Worm (Caenorhabditis elegans) whole organism, L4 larva: ENCODE measurements around the gene gmeb-2.

Experiments used
- F10B5.3 ChIP-seq: sonication (generic microtip); optimal IDR thresholded peaks from 2 replicates; lab custom pipeline; 2016; ENCODE audit warnings: mild to moderate bottlenecking, missing genetic modification characterization, missing compliant biosample characterization
- F44E2.7 ChIP-seq: fragments of 200-800 bp; sonication (Bioruptor generic); IDR thresholded peaks from 2 replicates; pipeline ENCODE4 v2.1.2; 2022; ENCODE audit warnings: missing genetic modification characterization, missing compliant biosample characterization
- F49E8.2 ChIP-seq: sonication (generic microtip); optimal IDR thresholded peaks from 2 replicates; lab custom pipeline; 2016; ENCODE audit warnings: missing compliant biosample characterization, mild to moderate bottlenecking, missing genetic modification characterization, borderline replicate concordance
- R02D3.7 ChIP-seq: fragments of 150-350 bp; sonication (generic microtip); optimal IDR thresholded peaks from 3 replicates; lab custom pipeline; 2014; ENCODE audit warnings: missing biosample characterization, missing genetic modification characterization
- T20F7.1 ChIP-seq: fragments of 200-800 bp; sonication (Bioruptor generic); optimal IDR thresholded peaks from 2 replicates; lab custom pipeline; 2018; ENCODE audit warnings: mild to moderate bottlenecking, missing genetic modification characterization, missing compliant biosample characterization
- Y48G9A.11 ChIP-seq: fragments of 200-800 bp; sonication (Bioruptor generic); IDR thresholded peaks from 2 replicates; pipeline ENCODE4 v1.3.6; 2022; ENCODE audit warnings: missing genetic modification reagents, missing genetic modification characterization, missing compliant biosample characterization
- Y75B8A.6 ChIP-seq: fragments of 200-800 bp; sonication (Bioruptor generic); IDR thresholded peaks from 2 replicates; pipeline ENCODE4 v1.3.6; 2022; ENCODE audit warnings: missing genetic modification reagents, missing genetic modification characterization, missing compliant biosample characterization
- ZK337.2 ChIP-seq: fragments of 200-800 bp; sonication (Bioruptor generic); IDR thresholded peaks from 2 replicates; pipeline ENCODE4 v1.3.6; 2022; ENCODE audit warnings: missing genetic modification reagents, missing genetic modification characterization, missing compliant biosample characterization
- ZK546.5 ChIP-seq, 2 experiments: sonication (generic microtip); optimal IDR thresholded peaks; 2 replicates each; lab custom pipeline; 2017; ENCODE audit warnings: missing biosample characterization in 2 of 2, missing genetic modification characterization in 2 of 2
- aly-2 ChIP-seq: sonication (generic microtip); optimal IDR thresholded peaks from 2 replicates; lab custom pipeline; 2018; ENCODE audit warnings: missing biosample characterization, missing genetic modification characterization
- ama-1 ChIP-seq: fragments of 150-350 bp; optimal IDR thresholded peaks from 2 replicates; lab custom pipeline; 2014; ENCODE audit warnings: inconsistent platforms, mixed read lengths
- arid-1 ChIP-seq: fragments of 200-800 bp; sonication (Bioruptor generic); conservative IDR thresholded peaks from 2 replicates; pipeline ENCODE4 v1.3.6; 2022; ENCODE audit warnings: missing genetic modification reagents, missing genetic modification characterization, missing compliant biosample characterization
- ceh-82 ChIP-seq: sonication (generic microtip); optimal IDR thresholded peaks from 2 replicates; lab custom pipeline; 2017; ENCODE audit warnings: missing biosample characterization, missing genetic modification characterization
- ces-1 ChIP-seq: fragments of 150-350 bp; sonication (generic microtip); optimal IDR thresholded peaks from 4 replicates; lab custom pipeline; 2014; ENCODE audit warnings: missing biosample characterization, missing genetic modification reagents, missing genetic modification characterization
- daf-12 ChIP-seq: fragments of 150-350 bp; optimal IDR thresholded peaks from 2 replicates; lab custom pipeline; 2014; ENCODE audit warnings: missing biosample characterization, missing genetic modification reagents, missing genetic modification characterization
- dmd-6 ChIP-seq: fragments of 200-800 bp; sonication (Bioruptor generic); IDR thresholded peaks from 2 replicates; pipeline ENCODE4 v1.3.6; 2022; ENCODE audit warnings: missing genetic modification reagents, missing genetic modification characterization, missing compliant biosample characterization
- duxl-1 ChIP-seq: sonication (generic microtip); optimal IDR thresholded peaks from 2 replicates; lab custom pipeline; 2016; ENCODE audit warnings: mild to moderate bottlenecking, missing genetic modification characterization, moderate library complexity, missing compliant biosample characterization; ENCODE audit not compliant: poor library complexity
- fkh-10 ChIP-seq: fragments of 150-350 bp; optimal IDR thresholded peaks from 2 replicates; lab custom pipeline; 2014; ENCODE audit warnings: missing biosample characterization, missing genetic modification reagents, missing genetic modification characterization
- fos-1 ChIP-seq: fragments of 150-350 bp; optimal IDR thresholded peaks from 2 replicates; lab custom pipeline; 2014; ENCODE audit warnings: missing biosample characterization, missing genetic modification characterization
- hlh-30 ChIP-seq: sonication (generic microtip); optimal IDR thresholded peaks from 2 replicates; lab custom pipeline; 2017; ENCODE audit warnings: antibody characterized with exemption, mild to moderate bottlenecking, missing genetic modification characterization, missing compliant biosample characterization; ENCODE audit not compliant: insufficient read depth
- hmg-1.1 ChIP-seq: fragments of 200-800 bp; sonication (Bioruptor generic); IDR thresholded peaks from 2 replicates; pipeline ENCODE4 v1.3.6; 2022; ENCODE audit warnings: missing genetic modification reagents, missing genetic modification characterization, missing compliant biosample characterization
- jun-1 ChIP-seq: fragments of 150-350 bp; optimal IDR thresholded peaks from 2 replicates; lab custom pipeline; 2014; ENCODE audit warnings: missing biosample characterization, missing genetic modification reagents, missing genetic modification characterization
- lim-7 ChIP-seq: fragments of 200-800 bp; sonication (Bioruptor generic); IDR thresholded peaks from 2 replicates; pipeline ENCODE4 v1.3.6; 2022; ENCODE audit warnings: missing genetic modification characterization, missing compliant biosample characterization
- lin-1 ChIP-seq: fragments of 200-800 bp; sonication (Bioruptor generic); IDR thresholded peaks from 2 replicates; pipeline ENCODE4 v1.3.6; 2022; ENCODE audit warnings: missing genetic modification reagents, missing genetic modification characterization, missing compliant biosample characterization
- lsy-2 ChIP-seq, 2 experiments: fragments of 150-350 bp in 1 of 2; sonication (generic microtip) in 1 of 2; optimal IDR thresholded peaks; 2 replicates each; lab custom pipeline; 2014 to 2017; ENCODE audit warnings: missing biosample characterization in 2 of 2, missing genetic modification characterization in 2 of 2
- madf-5 ChIP-seq, 2 experiments: fragments of 200-800 bp; sonication (Bioruptor generic); IDR thresholded peaks; 2 replicates each; pipeline ENCODE4 v1.3.6; 2022; ENCODE audit warnings: missing compliant biosample characterization in 2 of 2, missing genetic modification characterization in 2 of 2
- madf-9 ChIP-seq: fragments of 200-800 bp; sonication (Bioruptor generic); conservative IDR thresholded peaks from 2 replicates; pipeline ENCODE4 v1.3.6; 2022; ENCODE audit warnings: missing genetic modification reagents, missing genetic modification characterization, missing compliant biosample characterization
- mdl-1 ChIP-seq, 2 experiments: fragments of 150-350 bp in 1 of 2; sonication (generic microtip) in 1 of 2; optimal IDR thresholded peaks; 2 replicates each; lab custom pipeline; 2014 to 2017; ENCODE audit warnings: missing biosample characterization in 2 of 2, missing genetic modification characterization in 2 of 2
- mdt-29 ChIP-seq: fragments of 200-800 bp; sonication (Bioruptor generic); IDR thresholded peaks from 2 replicates; pipeline ENCODE4 v1.3.6; 2022; ENCODE audit warnings: missing genetic modification reagents, missing genetic modification characterization, missing compliant biosample characterization
- mep-1 ChIP-seq: fragments of 150-350 bp; sonication (generic microtip); optimal IDR thresholded peaks from 3 replicates; lab custom pipeline; 2014; ENCODE audit warnings: missing biosample characterization, missing genetic modification characterization
- mes-2 ChIP-seq: sonication (generic microtip); optimal IDR thresholded peaks from 2 replicates; lab custom pipeline; 2016; ENCODE audit warnings: missing genotype, mild to moderate bottlenecking, missing genetic modification characterization, missing compliant biosample characterization; ENCODE audit not compliant: poor library complexity, severe bottlenecking
- nhr-102 ChIP-seq: sonication (generic microtip); optimal IDR thresholded peaks from 2 replicates; lab custom pipeline; 2016; ENCODE audit warnings: mild to moderate bottlenecking, missing genetic modification characterization, moderate library complexity, missing compliant biosample characterization
- nhr-11 ChIP-seq: fragments of 150-350 bp; optimal IDR thresholded peaks from 2 replicates; lab custom pipeline; 2014; ENCODE audit warnings: missing biosample characterization, missing genetic modification characterization
- nhr-237 ChIP-seq: sonication (generic microtip); optimal IDR thresholded peaks from 2 replicates; lab custom pipeline; 2017; ENCODE audit warnings: missing biosample characterization, missing genetic modification characterization
- nhr-25 ChIP-seq: sonication (generic microtip); optimal IDR thresholded peaks from 2 replicates; lab custom pipeline; 2017; ENCODE audit warnings: missing genetic modification characterization, mild to moderate bottlenecking, missing compliant biosample characterization, antibody characterized with exemption, moderate library complexity, borderline replicate concordance; ENCODE audit not compliant: insufficient read depth
- nhr-28 ChIP-seq: fragments of 150-350 bp; optimal IDR thresholded peaks from 2 replicates; lab custom pipeline; 2014; ENCODE audit warnings: missing biosample characterization, missing genetic modification characterization
- nhr-6 ChIP-seq: fragments of 150-350 bp; optimal IDR thresholded peaks from 2 replicates; lab custom pipeline; 2014; ENCODE audit warnings: missing biosample characterization, missing genetic modification characterization
- pha-4 ChIP-seq, 2 experiments: fragments of 150-350 bp in 1 of 2; fragments of 200-800 bp in 1 of 2; sonication (Bioruptor generic) in 1 of 2; IDR thresholded peaks in 1 of 2; optimal IDR thresholded peaks in 1 of 2; 2 replicates each; pipeline versions ENCODE4 v1.3.6 to Lab custom; 2014 to 2022; ENCODE audit warnings: missing genetic modification characterization in 2 of 2, missing genetic modification reagents in 2 of 2, missing biosample characterization in 1 of 2, missing compliant biosample characterization in 1 of 2
- rbr-2 ChIP-seq: sonication (generic microtip); optimal IDR thresholded peaks from 2 replicates; lab custom pipeline; 2016; ENCODE audit warnings: missing genotype, missing genetic modification characterization, missing compliant biosample characterization
- saeg-2 ChIP-seq: fragments of 200-800 bp; sonication (Bioruptor generic); IDR thresholded peaks from 2 replicates; pipeline ENCODE4 v1.3.6; 2022; ENCODE audit warnings: missing genetic modification reagents, missing genetic modification characterization, missing compliant biosample characterization
- set-16 ChIP-seq: fragments of 200-800 bp; sonication (Bioruptor generic); IDR thresholded peaks from 2 replicates; pipeline ENCODE4 v1.3.6; 2022; ENCODE audit warnings: missing genetic modification reagents, missing genetic modification characterization, missing compliant biosample characterization
- snpc-4 ChIP-seq: fragments of 150-350 bp; optimal IDR thresholded peaks from 2 replicates; lab custom pipeline; 2014; ENCODE audit warnings: missing biosample characterization, missing genetic modification characterization
- spr-1 ChIP-seq: sonication (generic microtip); optimal IDR thresholded peaks from 2 replicates; lab custom pipeline; 2016; ENCODE audit warnings: mild to moderate bottlenecking, missing genetic modification characterization, missing compliant biosample characterization
- tag-97 ChIP-seq: fragments of 200-800 bp; sonication (Bioruptor generic); IDR thresholded peaks from 2 replicates; pipeline ENCODE4 v1.3.6; 2022; ENCODE audit warnings: missing genetic modification characterization, missing compliant biosample characterization
- tra-1 ChIP-seq: fragments of 200-800 bp; sonication (Bioruptor generic); IDR thresholded peaks from 2 replicates; pipeline ENCODE4 v1.3.6; 2022; ENCODE audit warnings: missing genetic modification reagents, missing genetic modification characterization, missing compliant biosample characterization
- unc-130 ChIP-seq: sonication (generic microtip); optimal IDR thresholded peaks from 2 replicates; lab custom pipeline; 2016; ENCODE audit warnings: missing genetic modification reagents, missing genetic modification characterization, missing compliant biosample characterization
- unc-39 ChIP-seq: sonication (generic microtip); optimal IDR thresholded peaks from 2 replicates; lab custom pipeline; 2017; ENCODE audit warnings: missing biosample characterization, missing genetic modification characterization
- zip-11 ChIP-seq: fragments of 200-800 bp; sonication (Bioruptor generic); IDR thresholded peaks from 2 replicates; pipeline ENCODE4 v1.3.6; 2022; ENCODE audit warnings: missing genetic modification characterization, missing compliant biosample characterization
- zip-2 ChIP-seq: fragments of 150-350 bp; optimal IDR thresholded peaks from 2 replicates; lab custom pipeline; 2014; ENCODE audit warnings: missing biosample characterization, missing genetic modification characterization
- ztf-11 ChIP-seq: fragments of 150-350 bp; optimal IDR thresholded peaks from 2 replicates; lab custom pipeline; 2014; ENCODE audit warnings: missing biosample characterization, missing genetic modification characterization

Gene gmeb-2

ce11 chrX:15841086-15841622, 37.7 kb upstream of the gmeb-2 start, which contains the start of gene serp-1.1 (continued):
- TF ChIP-seq fos-1 (tag; lab: Kevin White, UChicago) (peak; percentile 90), set-16 (GFP tag; lab: Robert Waterston, UW) (peak; percentile 97), mdl-1 (tag; optimal IDR thresholded peaks at IDR 0.05; lab: Kevin White, UChicago) (peak; percentile 93 to 99), ztf-11 (tag; lab: Kevin White, UChicago) (no peak), tra-1 (GFP tag; lab: Robert Waterston, UW) (peak; percentile 99), arid-1 (GFP tag; lab: Robert Waterston, UW) (peak; percentile 96), fkh-10 (GFP tag; lab: Kevin White, UChicago) (peak; percentile 96), tag-97 (no peak), lim-7 (peak; percentile 77), nhr-237 (tag; lab: Kevin White, UChicago) (peak; percentile 76), F49E8.2 (tag; lab: Kevin White, UChicago) (no peak), jun-1 (tag; lab: Kevin White, UChicago) (peak; percentile 95), unc-130 (GFP tag; lab: Kevin White, UChicago) (no peak), Y75B8A.6 (GFP tag; lab: Robert Waterston, UW) (peak; percentile 96), mdt-29 (peak; percentile 92), ama-1 (lab: Kevin White, UChicago) (peak; percentile 30), F44E2.7 (GFP tag; lab: Robert Waterston, UW) (0 out of 2 replicates have a peak, but pooled peaks have one; percentile 11), Y48G9A.11 (GFP tag; lab: Robert Waterston, UW) (peak; percentile 49; the same call in 1 of the 2 replicates), unc-39 (peak; percentile 42), daf-12 (tag; lab: Kevin White, UChicago) (no peak), ces-1 (GFP tag; lab: Kevin White, UChicago) (peak; percentile 32), nhr-11 (tag; lab: Kevin White, UChicago) (peak; percentile 96), nhr-28 (tag; lab: Kevin White, UChicago) (peak; percentile 98), dmd-6 (GFP tag; lab: Robert Waterston, UW) (peak; percentile 100), rbr-2 (peak; percentile 98), nhr-25 (tag; lab: Kevin White, UChicago) (peak; percentile 98), snpc-4 (tag; lab: Kevin White, UChicago) (peak; percentile 42), lin-1 (peak; percentile 99; the same call in 1 of the 2 replicates), zip-11 (GFP tag; lab: Robert Waterston, UW) (no peak), ceh-82 (tag; lab: Kevin White, UChicago) (no peak), lsy-2 (tag; optimal IDR thresholded peaks at IDR 0.05; lab: Kevin White, UChicago) (peak; percentile 100), mes-2 (tag; lab: Kevin White, UChicago) (peak; percentile 97), ZK337.2 (GFP tag; lab: Robert Waterston, UW) (0 out of 2 replicates have a peak, but pooled peaks have one; percentile 51), aly-2 (tag; lab: Kevin White, UChicago) (no peak), duxl-1 (tag; lab: Kevin White, UChicago) (peak; percentile 97), zip-2 (peak; percentile 85), ZK546.5 (tag; optimal IDR thresholded peaks at IDR 0.05; lab: Kevin White, UChicago) (peak in 1 of 2 experiments; percentile 73), madf-5 (GFP tag; IDR thresholded peaks at IDR 0.05; lab: Robert Waterston, UW) (no peak; a peak in 1 of 4 replicates), T20F7.1 (GFP tag; lab: Kevin White, UChicago) (peak; percentile 95), nhr-6 (tag; lab: Kevin White, UChicago) (peak; percentile 97), saeg-2 (GFP tag; lab: Robert Waterston, UW) (peak; percentile 98), R02D3.7 (tag; lab: Kevin White, UChicago) (no peak), madf-9 (GFP tag; lab: Robert Waterston, UW) (peak; percentile 97), mep-1 (tag; lab: Kevin White, UChicago) (peak; percentile 99), hlh-30 (peak; percentile 96), F10B5.3 (tag; lab: Kevin White, UChicago) (peak; percentile 92), hmg-1.1 (GFP tag; lab: Robert Waterston, UW) (peak; percentile 99), spr-1 (tag; lab: Kevin White, UChicago) (peak; percentile 97), pha-4 (GFP tag; IDR thresholded peaks at IDR 0.05; lab: Robert Waterston, UW) (peak; percentile 99), pha-4 (tag; optimal IDR thresholded peaks at IDR 0.05; lab: Kevin White, UChicago) (peak; percentile 51), nhr-102 (tag; lab: Kevin White, UChicago) (peak; percentile 98)
